Worm (Caenorhabditis elegans) whole organism, late embryonic: Measurements from ENCODE around the gene fut-6.

Experiments used
- K02D7.2 ChIP-seq: sonication (generic microtip); optimal IDR thresholded peaks from 2 replicates; lab custom pipeline; 2017; ENCODE audit warnings: mild to moderate bottlenecking, missing genetic modification characterization, missing compliant biosample characterization
- K09A11.1 ChIP-seq: sonication (generic microtip); optimal IDR thresholded peaks from 2 replicates; lab custom pipeline; 2017; ENCODE audit warnings: antibody characterized with exemption, mild to moderate bottlenecking, missing genetic modification characterization, missing compliant biosample characterization; ENCODE audit not compliant: insufficient read depth
- T23F11.4 ChIP-seq: fragments of 200-800 bp; sonication (Bioruptor generic); optimal IDR thresholded peaks from 2 replicates; lab custom pipeline; 2018; ENCODE audit warnings: mild to moderate bottlenecking, missing genetic modification characterization, missing compliant biosample characterization
- ahr-1 ChIP-seq: sonication (generic microtip); optimal IDR thresholded peaks from 2 replicates; lab custom pipeline; 2016; ENCODE audit warnings: missing genetic modification characterization, missing compliant biosample characterization
- ama-1 ChIP-seq: fragments of 150-350 bp; optimal IDR thresholded peaks from 2 replicates; lab custom pipeline; 2014
- ceh-18 ChIP-seq: sonication (generic microtip); optimal IDR thresholded peaks from 2 replicates; lab custom pipeline; 2016; ENCODE audit warnings: missing genetic modification characterization, missing compliant biosample characterization
- ceh-19 ChIP-seq: fragments of 200-800 bp; sonication (Bioruptor generic); optimal IDR thresholded peaks from 2 replicates; lab custom pipeline; 2018; ENCODE audit warnings: mild to moderate bottlenecking, missing genetic modification characterization, missing compliant biosample characterization
- ceh-2 ChIP-seq: sonication (generic microtip); optimal IDR thresholded peaks from 2 replicates; lab custom pipeline; 2016; ENCODE audit warnings: missing genotype, missing genetic modification characterization, missing compliant biosample characterization
- ceh-31 ChIP-seq: sonication (generic microtip); optimal IDR thresholded peaks from 2 replicates; lab custom pipeline; 2016; ENCODE audit warnings: missing genetic modification characterization, missing compliant biosample characterization
- ceh-48 ChIP-seq: sonication (generic microtip); optimal IDR thresholded peaks from 2 replicates; lab custom pipeline; 2016; ENCODE audit warnings: missing genetic modification characterization, inconsistent platforms, missing compliant biosample characterization
- ceh-6 ChIP-seq: fragments of 200-800 bp; sonication (Bioruptor generic); optimal IDR thresholded peaks from 2 replicates; lab custom pipeline; 2018; ENCODE audit warnings: mild to moderate bottlenecking, missing genetic modification characterization, missing compliant biosample characterization
- ceh-9 ChIP-seq: sonication (generic microtip); optimal IDR thresholded peaks from 2 replicates; lab custom pipeline; 2016; ENCODE audit warnings: mild to moderate bottlenecking, missing genetic modification characterization, inconsistent platforms, missing compliant biosample characterization
- che-1 ChIP-seq: sonication (generic microtip); optimal IDR thresholded peaks from 2 replicates; lab custom pipeline; 2016; ENCODE audit warnings: mild to moderate bottlenecking, missing genetic modification characterization, missing compliant biosample characterization
- dmd-4 ChIP-seq: sonication (generic microtip); optimal IDR thresholded peaks from 2 replicates; lab custom pipeline; 2016; ENCODE audit warnings: borderline replicate concordance, missing genetic modification characterization, missing compliant biosample characterization
- elt-4 ChIP-seq: sonication (generic microtip); optimal IDR thresholded peaks from 2 replicates; lab custom pipeline; 2016; ENCODE audit warnings: missing genetic modification characterization, missing compliant biosample characterization
- eyg-1 ChIP-seq: sonication (generic microtip); optimal IDR thresholded peaks from 2 replicates; lab custom pipeline; 2016; ENCODE audit warnings: missing genotype, missing genetic modification characterization, missing compliant biosample characterization
- fax-1 ChIP-seq: sonication (generic microtip); optimal IDR thresholded peaks from 2 replicates; lab custom pipeline; 2016; ENCODE audit warnings: missing genotype, missing genetic modification characterization, missing compliant biosample characterization
- gmeb-2 ChIP-seq: sonication (generic microtip); optimal IDR thresholded peaks from 2 replicates; lab custom pipeline; 2016; ENCODE audit warnings: missing genetic modification characterization, inconsistent platforms, missing compliant biosample characterization
- hlh-30 ChIP-seq: sonication (generic microtip); optimal IDR thresholded peaks from 2 replicates; lab custom pipeline; 2017; ENCODE audit warnings: antibody characterized with exemption, missing genetic modification characterization, missing compliant biosample characterization; ENCODE audit not compliant: insufficient read depth
- hlh-6 ChIP-seq: sonication (generic microtip); optimal IDR thresholded peaks from 2 replicates; lab custom pipeline; 2016; ENCODE audit warnings: missing genotype, missing genetic modification characterization, missing compliant biosample characterization
- hlh-8 ChIP-seq: sonication (generic microtip); optimal IDR thresholded peaks from 2 replicates; lab custom pipeline; 2016; ENCODE audit warnings: missing genotype, missing genetic modification characterization, missing compliant biosample characterization
- lim-6 ChIP-seq: sonication (generic microtip); optimal IDR thresholded peaks from 2 replicates; lab custom pipeline; 2016; ENCODE audit warnings: missing genetic modification characterization, missing compliant biosample characterization
- nfya-1 ChIP-seq: sonication (generic microtip); optimal IDR thresholded peaks from 2 replicates; lab custom pipeline; 2017; ENCODE audit warnings: missing genetic modification characterization, mild to moderate bottlenecking, missing compliant biosample characterization, antibody characterized with exemption, moderate library complexity
- npax-4 ChIP-seq: sonication (generic microtip); optimal IDR thresholded peaks from 2 replicates; lab custom pipeline; 2016; ENCODE audit warnings: missing genetic modification characterization, missing compliant biosample characterization
- odd-2 ChIP-seq: sonication (generic microtip); optimal IDR thresholded peaks from 2 replicates; lab custom pipeline; 2017; ENCODE audit warnings: antibody characterized with exemption, mild to moderate bottlenecking, missing genetic modification characterization, missing compliant biosample characterization
- pag-3 ChIP-seq: sonication (generic microtip); optimal IDR thresholded peaks from 2 replicates; lab custom pipeline; 2016; ENCODE audit warnings: missing compliant biosample characterization, missing genetic modification characterization, borderline replicate concordance
- pax-1 ChIP-seq: fragments of 150-350 bp; optimal IDR thresholded peaks from 2 replicates; lab custom pipeline; 2014; ENCODE audit warnings: missing biosample characterization, missing genetic modification characterization
- pqm-1 ChIP-seq: sonication (generic microtip); optimal IDR thresholded peaks from 2 replicates; lab custom pipeline; 2016; ENCODE audit warnings: missing genetic modification characterization, missing compliant biosample characterization
- ref-2 ChIP-seq: sonication (generic microtip); optimal IDR thresholded peaks from 2 replicates; lab custom pipeline; 2016; ENCODE audit warnings: missing genetic modification characterization, missing compliant biosample characterization
- sdc-2 ChIP-seq: sonication (generic microtip); optimal IDR thresholded peaks from 2 replicates; lab custom pipeline; 2016; ENCODE audit warnings: missing genotype, missing genetic modification characterization, missing compliant biosample characterization
- sox-2 ChIP-seq: fragments of 200-800 bp; sonication (Bioruptor generic); IDR thresholded peaks from 2 replicates; pipeline ENCODE4 v1.3.6; 2022; ENCODE audit warnings: missing genetic modification reagents, missing genetic modification characterization, missing compliant biosample characterization
- tbx-2 ChIP-seq: sonication (generic microtip); optimal IDR thresholded peaks from 2 replicates; lab custom pipeline; 2016; ENCODE audit warnings: missing genetic modification characterization, missing compliant biosample characterization
- ttx-3 ChIP-seq: sonication (generic microtip); optimal IDR thresholded peaks from 2 replicates; lab custom pipeline; 2016; ENCODE audit warnings: missing genetic modification reagents, missing genetic modification characterization, missing compliant biosample characterization
- unc-55 ChIP-seq: sonication (generic microtip); optimal IDR thresholded peaks from 2 replicates; lab custom pipeline; 2017; ENCODE audit warnings: missing biosample characterization, missing genetic modification reagents, missing genetic modification characterization
- zip-5 ChIP-seq: sonication (generic microtip); optimal IDR thresholded peaks from 2 replicates; lab custom pipeline; 2016; ENCODE audit warnings: missing genetic modification characterization, missing compliant biosample characterization
- ztf-16 ChIP-seq: sonication (generic microtip); optimal IDR thresholded peaks from 2 replicates; lab custom pipeline; 2017; ENCODE audit warnings: missing genetic modification characterization, missing compliant biosample characterization

Gene fut-6

DNA sequence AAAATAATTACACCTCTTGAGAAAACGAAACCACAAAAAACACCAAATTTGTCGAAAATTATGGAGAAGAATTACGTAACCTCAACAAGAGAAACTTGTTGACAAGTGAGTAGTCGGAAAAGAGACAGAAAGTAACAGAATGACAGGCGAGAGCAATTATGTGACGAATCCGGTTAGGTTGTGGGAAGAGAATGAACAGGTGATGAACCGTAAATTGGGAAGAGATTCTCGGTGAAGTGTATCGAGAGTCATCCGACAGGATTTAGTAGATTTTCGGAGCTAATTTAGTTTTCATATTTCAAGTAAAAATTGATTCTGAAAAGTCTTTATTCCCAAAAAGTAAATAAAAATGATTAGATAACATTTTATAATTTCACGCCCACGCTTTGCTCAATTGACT, 25.7 kb upstream of the fut-6 start, which contains the start of gene T05A7.7:
TSS of gene T05A7.7 (minus strand) at position 101 of the 400 bp plus-strand sequence.
- TF ChIP-seq sdc-2 (tag; lab: Kevin White, UChicago): no peak
- TF ChIP-seq ztf-16 (tag; lab: Kevin White, UChicago): no peak
- no peak for TF ChIP-seq lim-6 (tag; lab: Kevin White, UChicago)
- no peak for TF ChIP-seq odd-2
- no peak for TF ChIP-seq ahr-1 (tag; lab: Kevin White, UChicago)
- no peak for TF ChIP-seq tbx-2 (tag; lab: Kevin White, UChicago)
- no peak for TF ChIP-seq fax-1 (tag; lab: Kevin White, UChicago)
- TF ChIP-seq pag-3 (tag; lab: Kevin White, UChicago): no peak
- no peak for TF ChIP-seq gmeb-2
- no peak for TF ChIP-seq ceh-6 (GFP tag; lab: Kevin White, UChicago)
- TF ChIP-seq ceh-31: no peak
- no peak for TF ChIP-seq zip-5 (tag; lab: Kevin White, UChicago)
- no peak for TF ChIP-seq nfya-1 (tag; lab: Kevin White, UChicago)

DNA sequence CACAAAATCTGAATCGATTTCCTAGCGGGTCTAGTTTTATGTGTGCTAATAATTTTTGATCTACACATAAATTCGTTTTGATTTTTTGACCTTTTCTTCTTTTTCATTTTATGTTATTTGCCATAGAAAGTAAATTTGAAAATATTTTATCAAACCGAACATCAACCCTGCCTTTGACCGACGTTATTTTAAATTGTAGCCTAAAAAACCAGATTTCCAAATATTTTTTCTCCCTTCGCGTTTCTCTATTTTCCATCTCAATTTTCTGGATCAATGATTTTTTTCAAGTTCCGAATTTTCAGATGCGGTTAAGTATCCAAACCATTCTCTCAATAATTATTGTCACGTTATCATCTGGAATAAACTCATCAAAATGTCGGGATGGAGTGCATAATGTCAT, 22.2 kb upstream of the fut-6 start, which contains the start of gene T05A7.1:
TSS of gene T05A7.1 (plus strand) at position 301 of the 400 bp plus-strand sequence.
- TF ChIP-seq ama-1 (lab: Kevin White, UChicago) (no peak), pqm-1 (tag; lab: Kevin White, UChicago) (no peak), pax-1 (tag; lab: Kevin White, UChicago) (no peak), hlh-8 (no peak), hlh-30 (tag; lab: Kevin White, UChicago) (no peak), K09A11.1 (tag; lab: Kevin White, UChicago) (no peak), hlh-6 (tag; lab: Kevin White, UChicago) (no peak), ttx-3 (tag; lab: Kevin White, UChicago) (no peak), sdc-2 (tag; lab: Kevin White, UChicago) (no peak), ceh-9 (tag; lab: Kevin White, UChicago) (no peak), ztf-16 (tag; lab: Kevin White, UChicago) (no peak), K02D7.2 (tag; lab: Kevin White, UChicago) (no peak), elt-4 (tag; lab: Kevin White, UChicago) (no peak), unc-55 (no peak), tbx-2 (tag; lab: Kevin White, UChicago) (no peak), che-1 (no peak), zip-5 (tag; lab: Kevin White, UChicago) (no peak), T23F11.4 (GFP tag; lab: Kevin White, UChicago) (no peak), ref-2 (tag; lab: Kevin White, UChicago) (no peak), npax-4 (tag; lab: Kevin White, UChicago) (no peak)

DNA sequence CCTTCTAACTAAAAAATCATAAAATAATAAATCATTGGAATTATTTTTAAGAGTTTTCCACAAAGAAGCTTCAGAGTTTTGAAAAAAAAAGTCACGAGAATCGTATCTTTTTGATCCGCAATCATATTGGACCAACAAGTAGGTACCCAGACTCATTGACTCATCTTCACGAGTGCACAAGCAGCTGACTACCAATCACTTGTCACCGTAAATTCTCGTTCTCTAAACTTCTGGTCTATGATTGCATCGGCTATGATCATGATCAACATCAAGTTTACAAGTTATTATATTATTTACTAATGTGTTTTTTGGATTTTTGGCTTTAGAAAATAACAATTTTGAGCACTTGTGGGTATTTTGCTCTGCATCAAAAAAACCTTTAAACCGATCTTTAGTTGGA, 20.5 kb upstream of the fut-6 start:
- TF ChIP-seq ceh-19 (GFP tag; lab: Kevin White, UChicago) (no peak), unc-55 (peak; percentile 67), sox-2 (GFP tag; lab: Robert Waterston, UW) (no peak), odd-2 (no peak)

DNA sequence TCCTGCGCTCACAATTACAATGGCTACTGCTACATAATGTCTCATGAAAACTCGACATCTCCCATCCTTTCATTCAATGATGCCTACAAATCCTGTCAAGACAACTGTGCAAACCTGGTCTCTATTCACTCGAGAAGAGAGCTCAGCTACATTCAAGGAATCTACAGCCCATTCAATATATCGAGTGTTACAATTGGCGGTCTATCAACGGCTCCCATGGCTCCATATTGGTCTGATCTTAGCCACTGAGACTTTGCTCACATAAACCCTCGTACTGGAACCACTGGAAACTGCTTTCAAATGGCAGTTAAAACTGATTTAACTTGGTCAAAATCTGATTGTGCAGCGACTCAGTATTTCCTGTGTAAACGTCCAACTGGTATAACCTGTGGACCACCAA, 19.7 kb upstream of the fut-6 start, which contains the start of gene T05A7.3:
TSS of gene T05A7.3 (plus strand) at position 301 of the 400 bp plus-strand sequence.
- TF ChIP-seq ceh-18 (tag; lab: Kevin White, UChicago) (no peak), ceh-2 (no peak), K09A11.1 (tag; lab: Kevin White, UChicago) (no peak), ceh-19 (GFP tag; lab: Kevin White, UChicago) (no peak), dmd-4 (no peak), pax-1 (tag; lab: Kevin White, UChicago) (no peak), ceh-48 (tag; lab: Kevin White, UChicago) (no peak), eyg-1 (no peak), gmeb-2 (no peak), fax-1 (tag; lab: Kevin White, UChicago) (no peak), pqm-1 (tag; lab: Kevin White, UChicago) (no peak), sdc-2 (tag; lab: Kevin White, UChicago) (no peak)
